Worm (Caenorhabditis elegans) whole organism, young adult: Measurements from ENCODE around the gene F38A5.8.

ENCODE experiments used
- F49E8.2 ChIP-seq: sonication (generic microtip); optimal IDR thresholded peaks from 3 replicates; lab custom pipeline; 2017; ENCODE audit warnings: missing genetic modification characterization, mild to moderate bottlenecking, missing compliant biosample characterization, antibody characterized with exemption, moderate library complexity; ENCODE audit not compliant: insufficient read depth
- F57C9.4 ChIP-seq: sonication (generic microtip); optimal IDR thresholded peaks from 2 replicates; lab custom pipeline; 2017; ENCODE audit warnings: mild to moderate bottlenecking, missing genetic modification characterization, missing compliant biosample characterization
- ceh-27 ChIP-seq: fragments of 200-800 bp; sonication (Bioruptor generic); optimal IDR thresholded peaks from 2 replicates; lab custom pipeline; 2018; ENCODE audit warnings: mild to moderate bottlenecking, missing genetic modification characterization, moderate library complexity, missing compliant biosample characterization
- egrh-3 ChIP-seq: fragments of 200-800 bp; sonication (Bioruptor generic); IDR thresholded peaks from 2 replicates; pipeline ENCODE4 v1.3.6; 2022; ENCODE audit warnings: missing genetic modification reagents, missing genetic modification characterization, missing compliant biosample characterization
- fkh-3 ChIP-seq: sonication (generic microtip); optimal IDR thresholded peaks from 2 replicates; lab custom pipeline; 2016; ENCODE audit warnings: mild to moderate bottlenecking, missing genetic modification characterization, missing compliant biosample characterization
- nhr-120 ChIP-seq: fragments of 200-800 bp; sonication (Bioruptor generic); IDR thresholded peaks from 2 replicates; pipeline ENCODE4 v1.3.6; 2022; ENCODE audit warnings: missing genetic modification characterization, missing compliant biosample characterization
- snpc-1.1 ChIP-seq: sonication (generic microtip); optimal IDR thresholded peaks from 2 replicates; lab custom pipeline; 2017; ENCODE audit warnings: missing genetic modification characterization, mild to moderate bottlenecking, missing compliant biosample characterization, antibody characterized with exemption, moderate library complexity, missing genotype, missing genetic modification reagents; ENCODE audit not compliant: insufficient read depth
- unc-62 ChIP-seq: fragments of 150-350 bp; optimal IDR thresholded peaks from 2 replicates; lab custom pipeline; 2014; ENCODE audit warnings: missing biosample characterization, missing genetic modification reagents, missing genetic modification characterization
- ztf-22 ChIP-seq: fragments of 200-800 bp; sonication (Bioruptor generic); optimal IDR thresholded peaks from 2 replicates; lab custom pipeline; 2018; ENCODE audit warnings: mild to moderate bottlenecking, missing genetic modification characterization, moderate library complexity, missing compliant biosample characterization

DNA sequence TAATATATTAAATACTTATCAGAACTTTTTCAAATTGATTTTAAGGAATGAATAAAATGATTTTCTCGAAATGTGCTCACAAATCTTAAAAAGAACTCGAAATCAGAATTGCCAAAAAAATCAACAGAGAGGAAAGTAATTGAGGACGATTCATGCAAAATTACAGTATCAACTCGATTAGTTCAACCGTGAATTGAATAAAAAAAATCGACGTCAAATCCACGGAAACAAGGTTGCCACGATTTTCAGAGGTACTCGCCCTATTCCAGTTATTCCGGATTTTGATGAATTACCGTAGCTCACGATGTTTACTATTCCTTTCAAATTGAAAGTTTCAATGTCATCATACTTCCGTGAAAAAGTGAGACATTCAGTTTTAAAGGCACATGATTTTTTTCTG lies 2.8 kb downstream of the F38A5.8 start, which contains the start of gene F15B10.3:
- TF ChIP-seq ceh-27 (no peak), ztf-22 (GFP tag; lab: Kevin White, UChicago) (no peak), F49E8.2 (tag; lab: Kevin White, UChicago) (no peak), fkh-3 (tag; lab: Kevin White, UChicago) (no peak), nhr-120 (GFP tag; lab: Robert Waterston, UW) (no peak), snpc-1.1 (tag; lab: Kevin White, UChicago) (no peak), egrh-3 (no peak), unc-62 (GFP tag; lab: Kevin White, UChicago) (no peak), F57C9.4 (tag; lab: Kevin White, UChicago) (no peak)
